Fruit fly (Drosophila melanogaster): ENCODE measurements around the gene nrv2.

The nrv2 gene

DNA sequence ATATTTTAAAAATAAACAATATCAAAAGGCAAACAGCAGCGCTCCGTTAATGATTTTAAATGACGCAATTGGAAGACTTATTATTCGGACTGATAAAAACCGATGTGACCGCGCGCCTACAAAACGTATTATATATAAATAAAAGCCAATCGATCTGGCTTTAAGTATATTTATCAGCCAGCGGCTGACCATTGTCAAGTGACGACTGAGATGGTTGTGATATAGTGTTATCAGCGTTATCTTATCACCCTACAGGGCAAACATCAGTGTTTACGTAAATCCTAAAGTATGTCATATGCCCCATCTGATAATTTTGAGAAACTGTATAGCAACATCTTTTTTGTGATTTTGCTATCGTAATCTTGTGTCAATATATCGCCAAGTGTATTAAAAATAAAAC, 9.3 kb downstream of the nrv2 start (continued):
- TF ChIP-seq bsh (GFP tag; optimal IDR thresholded peaks at IDR 0.05) (peak in 1 of 2 experiments; percentile 2), BtbVII (GFP tag; optimal IDR thresholded peaks at IDR 0.05) (peak; percentile 25), CG42726 (GFP tag; IDR thresholded peaks at IDR 0.05; ENCODE audit: partially characterized antibody) (no peak), CG6654 (GFP tag; optimal IDR thresholded peaks at IDR 0.05) (no peak), CG4707 (GFP tag; optimal IDR thresholded peaks at IDR 0.05) (no peak), CG15514 (GFP tag; optimal IDR thresholded peaks at IDR 0.05) (no peak), sr (GFP tag; IDR thresholded peaks at IDR 0.05) (no peak), Eip74EF (GFP tag; optimal IDR thresholded peaks at IDR 0.05) (no peak), CG18764 (GFP tag; optimal IDR thresholded peaks at IDR 0.05) (no peak), Gug (GFP tag; IDR thresholded peaks at IDR 0.05) (no peak), sim (GFP tag; IDR thresholded peaks at IDR 0.05) (no peak), Atf6 (GFP tag; IDR thresholded peaks at IDR 0.05) (0 out of 2 replicates have a peak, but pooled peaks have one; percentile 9), CG32532 (GFP tag; IDR thresholded peaks at IDR 0.05) (no peak), gce (GFP tag; IDR thresholded peaks at IDR 0.05) (no peak), CG9797 (GFP tag; optimal IDR thresholded peaks at IDR 0.05) (no peak), chif (GFP tag; optimal IDR thresholded peaks at IDR 0.05) (no peak), CG11093 (GFP tag; IDR thresholded peaks at IDR 0.05) (no peak), hb (GFP tag; IDR thresholded peaks at IDR 0.05; ENCODE audit: partially characterized antibody) (no peak), CG10565 (GFP tag; optimal IDR thresholded peaks at IDR 0.05) (no peak), CG17385 (GFP tag; optimal IDR thresholded peaks at IDR 0.05) (no peak), dati (GFP tag; IDR thresholded peaks at IDR 0.05) (no peak), Hand (GFP tag; optimal IDR thresholded peaks at IDR 0.05) (no peak), Dek (tag; optimal IDR thresholded peaks at IDR 0.05) (no peak), Nf-YC (tag; optimal IDR thresholded peaks at IDR 0.05) (peak; percentile 15), cato (GFP tag; optimal IDR thresholded peaks at IDR 0.05; ENCODE audit: borderline replicate concordance) (no peak), slou (GFP tag; optimal IDR thresholded peaks at IDR 0.05) (no peak), CG15073 (GFP tag; optimal IDR thresholded peaks at IDR 0.05) (no peak), corto (GFP tag; optimal IDR thresholded peaks at IDR 0.05) (peak; percentile 21), Doc3 (GFP tag; IDR thresholded peaks at IDR 0.05; ENCODE audit: partially characterized antibody) (no peak), Dip2 (GFP tag; IDR thresholded peaks at IDR 0.05) (no peak), CG32772 (GFP tag; IDR thresholded peaks at IDR 0.05) (no peak), Rx (GFP tag; IDR thresholded peaks at IDR 0.05) (0 out of 2 replicates have a peak, but pooled peaks have one; percentile 11), CG5245 (GFP tag; optimal IDR thresholded peaks at IDR 0.05) (no peak), Ssrp (tag; optimal IDR thresholded peaks at IDR 0.05) (no peak), Opbp (GFP tag; IDR thresholded peaks at IDR 0.05; ENCODE audit: partially characterized antibody) (no peak), ind (GFP tag; optimal IDR thresholded peaks at IDR 0.05) (no peak), CG34422 (GFP tag; IDR thresholded peaks at IDR 0.05) (no peak), Xrp1 (GFP tag; IDR thresholded peaks at IDR 0.05) (no peak), CG2678 (tag; optimal IDR thresholded peaks at IDR 0.05) (peak; percentile 30), CG17802 (tag; optimal IDR thresholded peaks at IDR 0.05) (no peak), Mes4 (GFP tag; optimal IDR thresholded peaks at IDR 0.05) (no peak), CG7745 (tag; optimal IDR thresholded peaks at IDR 0.05) (no peak), CG18262 (tag; optimal IDR thresholded peaks at IDR 0.05) (no peak), Elba2 (GFP tag; optimal IDR thresholded peaks at IDR 0.05) (no peak), CG18619 (GFP tag; optimal IDR thresholded peaks at IDR 0.05) (no peak), amos (GFP tag; IDR thresholded peaks at IDR 0.05; ENCODE audit: partially characterized antibody) (no peak), CG15696 (tag; optimal IDR thresholded peaks at IDR 0.05) (no peak), Asciz (GFP tag; optimal IDR thresholded peaks at IDR 0.05) (peak; percentile 41), gem (tag; optimal IDR thresholded peaks at IDR 0.05) (peak; percentile 12), CG12104 (GFP tag; optimal IDR thresholded peaks at IDR 0.05) (no peak), CG6272 (GFP tag; IDR thresholded peaks at IDR 0.05) (no peak)
